Worm (Caenorhabditis elegans): ENCODE results near the gene zig-10.

zig-10 gene

ce11 chrII:6441128-6441527 is 42.6 kb downstream of the zig-10 start, which contains the start of gene cutl-16:
cutl-16 (plus strand) TSS chrII:6441428.
- TF ChIP-seq pha-4 (tag; optimal IDR thresholded peaks at IDR 0.05) (no peak), elt-2 (tag; optimal IDR thresholded peaks at IDR 0.05) (no peak), aly-2 (tag; optimal IDR thresholded peaks at IDR 0.05) (no peak), fos-1 (tag; optimal IDR thresholded peaks at IDR 0.05) (no peak), elt-1 (tag; optimal IDR thresholded peaks at IDR 0.05) (no peak), lsy-12 (tag; optimal IDR thresholded peaks at IDR 0.05) (no peak), nhr-11 (tag; optimal IDR thresholded peaks at IDR 0.05) (no peak), nhr-23 (tag; optimal IDR thresholded peaks at IDR 0.05) (no peak), ceh-16 (tag; optimal IDR thresholded peaks at IDR 0.05) (no peak), hmg-11 (tag; optimal IDR thresholded peaks at IDR 0.05) (no peak), fkh-10 (GFP tag; optimal IDR thresholded peaks at IDR 0.05) (no peak), nfya-1 (tag; optimal IDR thresholded peaks at IDR 0.05; ENCODE audit: insufficient read depth) (no peak), ceh-28 (tag; optimal IDR thresholded peaks at IDR 0.05) (no peak), unc-39 (tag; optimal IDR thresholded peaks at IDR 0.05) (no peak), fkh-2 (tag; optimal IDR thresholded peaks at IDR 0.05) (no peak), nhr-237 (tag; optimal IDR thresholded peaks at IDR 0.05) (no peak), egl-5 (tag; optimal IDR thresholded peaks at IDR 0.05) (no peak), egl-27 (tag; optimal IDR thresholded peaks at IDR 0.05) (no peak), snpc-4 (tag; optimal IDR thresholded peaks at IDR 0.05) (no peak)

ce11 chrII:6443710-6444109 is 45.2 kb downstream of the zig-10 start, which contains the start of gene K06A1.2:
K06A1.2 (plus strand) TSS chrII:6444010.
- TF ChIP-seq fkh-2 (tag; optimal IDR thresholded peaks at IDR 0.05) (no peak), jun-1 (tag; optimal IDR thresholded peaks at IDR 0.05) (no peak), daf-12 (tag; optimal IDR thresholded peaks at IDR 0.05) (no peak), lsy-12 (tag; optimal IDR thresholded peaks at IDR 0.05) (no peak), R02D3.7 (tag; optimal IDR thresholded peaks at IDR 0.05) (no peak), ceh-9 (tag; optimal IDR thresholded peaks at IDR 0.05) (no peak), eor-1 (tag; optimal IDR thresholded peaks at IDR 0.05) (no peak), pha-4 (tag; optimal IDR thresholded peaks at IDR 0.05) (no peak), nhr-11 (tag; optimal IDR thresholded peaks at IDR 0.05) (no peak), ceh-28 (tag; optimal IDR thresholded peaks at IDR 0.05) (no peak)

- TF ChIP-seq elt-3 (tag; optimal IDR thresholded peaks at IDR 0.05) (no peak), nhr-25 (tag; optimal IDR thresholded peaks at IDR 0.05) (peak; percentile 29), nhr-23 (tag; optimal IDR thresholded peaks at IDR 0.05) (peak; percentile 15)
Observed at ce11 chrII:6448189-6448588, 49.7 kb downstream of the zig-10 start.

- peak; percentile 14 for TF ChIP-seq nhr-23 (tag; optimal IDR thresholded peaks at IDR 0.05)
- TF ChIP-seq fkh-10 (GFP tag; optimal IDR thresholded peaks at IDR 0.05), result no peak
- TF ChIP-seq elt-2 (tag; optimal IDR thresholded peaks at IDR 0.05), result peak; percentile 53
- TF ChIP-seq skn-1 (tag; optimal IDR thresholded peaks at IDR 0.05), result no peak
- TF ChIP-seq sea-2 (GFP tag; optimal IDR thresholded peaks at IDR 0.05), result no peak
- TF ChIP-seq ceh-28 (tag; optimal IDR thresholded peaks at IDR 0.05), result no peak
- no peak for TF ChIP-seq tbx-2 (tag; optimal IDR thresholded peaks at IDR 0.05)
- TF ChIP-seq pqm-1 (tag; optimal IDR thresholded peaks at IDR 0.05), result peak; percentile 9
- no peak for TF ChIP-seq egl-27 (tag; optimal IDR thresholded peaks at IDR 0.05)
- TF ChIP-seq nhr-25 (tag; optimal IDR thresholded peaks at IDR 0.05), result peak; percentile 52
Observed at ce11 chrII:6448656-6449055, 50.1 kb downstream of the zig-10 start.

ce11 chrII:6449656-6450055 is 51.1 kb downstream of the zig-10 start, which contains the start of gene nhr-22:
nhr-22 (minus strand) TSS chrII:6449792.
- TF ChIP-seq elt-2 (tag; optimal IDR thresholded peaks at IDR 0.05) (peak; percentile 37), zag-1 (tag; optimal IDR thresholded peaks at IDR 0.05) (no peak), ztf-11 (tag; optimal IDR thresholded peaks at IDR 0.05) (no peak)
